Worm (Caenorhabditis elegans) whole organism, early embryonic: ENCODE results near the gene test-1.

ENCODE experiments used
- B0310.2 ChIP-seq: sonication (generic microtip); optimal IDR thresholded peaks from 2 replicates; lab custom pipeline; 2016; ENCODE audit warnings: mild to moderate bottlenecking, missing genetic modification characterization, missing compliant biosample characterization
- F13C5.2 ChIP-seq: sonication (generic microtip); optimal IDR thresholded peaks from 2 replicates; lab custom pipeline; 2017; ENCODE audit warnings: mild to moderate bottlenecking, missing genetic modification characterization, inconsistent platforms, missing compliant biosample characterization
- aly-1 ChIP-seq: sonication (generic microtip); optimal IDR thresholded peaks from 2 replicates; lab custom pipeline; 2016; ENCODE audit warnings: missing genetic modification characterization, missing compliant biosample characterization
- ama-1 ChIP-seq: fragments of 150-350 bp; optimal IDR thresholded peaks from 2 replicates; lab custom pipeline; 2014
- ceh-13 ChIP-seq: fragments of 200-800 bp; sonication (Bioruptor generic); optimal IDR thresholded peaks from 2 replicates; lab custom pipeline; 2018; ENCODE audit warnings: mild to moderate bottlenecking, missing genetic modification characterization, missing compliant biosample characterization
- ceh-36 ChIP-seq: sonication (generic microtip); optimal IDR thresholded peaks from 2 replicates; lab custom pipeline; 2016; ENCODE audit warnings: missing genetic modification characterization, inconsistent platforms, missing compliant biosample characterization
- ets-7 ChIP-seq: sonication (generic microtip); optimal IDR thresholded peaks from 2 replicates; lab custom pipeline; 2016; ENCODE audit warnings: missing genotype, missing genetic modification characterization, missing compliant biosample characterization
- flt-1 ChIP-seq: fragments of 200-800 bp; sonication (Bioruptor generic); IDR thresholded peaks from 2 replicates; pipeline ENCODE4 v1.3.6; 2022; ENCODE audit warnings: missing genetic modification characterization, missing compliant biosample characterization
- hmbx-1 ChIP-seq: sonication (generic microtip); optimal IDR thresholded peaks from 2 replicates; lab custom pipeline; 2016; ENCODE audit warnings: mild to moderate bottlenecking, missing genetic modification characterization, missing compliant biosample characterization
- hmg-4 ChIP-seq: fragments of 200-800 bp; sonication (Bioruptor generic); optimal IDR thresholded peaks from 2 replicates; lab custom pipeline; 2018; ENCODE audit warnings: mild to moderate bottlenecking, missing genetic modification characterization, missing compliant biosample characterization
- hnd-1 ChIP-seq: sonication (generic microtip); optimal IDR thresholded peaks from 2 replicates; lab custom pipeline; 2016; ENCODE audit warnings: missing genetic modification characterization, missing compliant biosample characterization
- pes-1 ChIP-seq: fragments of 200-800 bp; sonication (Bioruptor generic); IDR thresholded peaks from 2 replicates; pipeline ENCODE4 v1.3.6; 2022; ENCODE audit warnings: missing genetic modification reagents, missing genetic modification characterization, missing compliant biosample characterization
- scrt-1 ChIP-seq: fragments of 200-800 bp; sonication (Bioruptor generic); IDR thresholded peaks from 2 replicates; pipeline ENCODE4 v1.3.6; 2022; ENCODE audit warnings: missing genetic modification characterization, missing compliant biosample characterization
- sea-1 ChIP-seq: fragments of 200-800 bp; sonication (Bioruptor generic); conservative IDR thresholded peaks from 2 replicates; pipeline ENCODE4 v1.3.6; 2022; ENCODE audit warnings: missing genetic modification characterization, missing compliant biosample characterization
- tbx-11 ChIP-seq: fragments of 200-800 bp; sonication (Bioruptor generic); IDR thresholded peaks from 2 replicates; pipeline ENCODE4 v1.3.6; 2022; ENCODE audit warnings: missing genetic modification characterization, missing compliant biosample characterization
- tbx-37 ChIP-seq: fragments of 200-800 bp; sonication (Bioruptor generic); conservative IDR thresholded peaks from 2 replicates; pipeline ENCODE4 v1.3.6; 2022; ENCODE audit warnings: missing genetic modification reagents, missing genetic modification characterization, missing compliant biosample characterization
- tra-4 ChIP-seq: sonication (generic microtip); optimal IDR thresholded peaks from 2 replicates; lab custom pipeline; 2017; ENCODE audit warnings: missing genetic modification characterization, missing compliant biosample characterization

Gene test-1

ce11 chrIV:2175291-2175690 lies 38.5 kb downstream of the test-1 start, which contains the start of gene C54E4.1:
Gene C54E4.1 (plus strand): TSS chrIV:2175591.
- TF ChIP-seq ama-1 (lab: Kevin White, UChicago) (no peak), sea-1 (GFP tag; lab: Robert Waterston, UW) (no peak), aly-1 (tag; lab: Kevin White, UChicago) (no peak), B0310.2 (no peak), flt-1 (GFP tag; lab: Robert Waterston, UW) (no peak), pes-1 (GFP tag; lab: Robert Waterston, UW) (no peak), ceh-36 (tag; lab: Kevin White, UChicago) (no peak), F13C5.2 (tag; lab: Kevin White, UChicago) (no peak), hnd-1 (tag; lab: Kevin White, UChicago) (no peak)

- no peak for TF ChIP-seq ama-1 (lab: Kevin White, UChicago)
- no peak for TF ChIP-seq ceh-36 (tag; lab: Kevin White, UChicago)
- TF ChIP-seq F13C5.2 (tag; lab: Kevin White, UChicago): peak; percentile 64
- TF ChIP-seq aly-1 (tag; lab: Kevin White, UChicago): no peak
- TF ChIP-seq ets-7 (tag; lab: Kevin White, UChicago): no peak
- TF ChIP-seq tra-4 (tag; lab: Kevin White, UChicago): no peak
- TF ChIP-seq hmbx-1 (tag; lab: Kevin White, UChicago): no peak
- no peak for TF ChIP-seq pes-1 (GFP tag; lab: Robert Waterston, UW)
These were observed 40.8 kb downstream of the test-1 start, which contains the start of gene hrpu-2 for ce11 chrIV:2177545-2177944. Gene hrpu-2 (plus strand): TSS chrIV:2177896.

DNA sequence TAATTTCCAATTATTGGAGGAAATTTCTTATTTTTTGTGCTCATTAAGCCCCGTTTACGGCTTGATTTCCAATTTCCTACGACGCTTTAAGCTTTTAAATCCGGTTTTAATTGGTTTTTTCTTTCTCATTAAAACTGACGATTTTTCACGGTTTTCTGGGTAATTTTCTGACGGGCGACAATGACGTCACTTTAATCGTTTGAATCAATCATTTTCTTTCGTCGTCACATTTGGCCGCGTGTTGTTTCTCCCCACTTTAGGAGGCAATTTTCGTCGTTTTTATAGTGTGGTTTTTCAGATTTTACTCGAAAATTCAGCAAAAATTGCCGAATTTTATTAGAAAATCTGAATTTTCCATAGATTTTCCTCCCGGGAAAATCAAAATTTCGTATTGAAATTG lies 56.3 kb downstream of the test-1 start:
- no peak for TF ChIP-seq ets-7 (tag; lab: Kevin White, UChicago)
- TF ChIP-seq aly-1 (tag; lab: Kevin White, UChicago): no peak
- TF ChIP-seq tra-4 (tag; lab: Kevin White, UChicago): no peak
- TF ChIP-seq pes-1 (GFP tag; lab: Robert Waterston, UW): no peak
- no peak for TF ChIP-seq F13C5.2 (tag; lab: Kevin White, UChicago)
- no peak for TF ChIP-seq flt-1 (GFP tag; lab: Robert Waterston, UW)
- no peak for TF ChIP-seq ceh-13 (GFP tag; lab: Kevin White, UChicago)
- TF ChIP-seq ama-1 (lab: Kevin White, UChicago): no peak
- TF ChIP-seq hnd-1 (tag; lab: Kevin White, UChicago): no peak
- no peak for TF ChIP-seq scrt-1
- no peak for TF ChIP-seq B0310.2
- TF ChIP-seq sea-1 (GFP tag; lab: Robert Waterston, UW): no peak
- no peak for TF ChIP-seq hmg-4 (GFP tag; lab: Kevin White, UChicago)
- no peak for TF ChIP-seq tbx-37

DNA sequence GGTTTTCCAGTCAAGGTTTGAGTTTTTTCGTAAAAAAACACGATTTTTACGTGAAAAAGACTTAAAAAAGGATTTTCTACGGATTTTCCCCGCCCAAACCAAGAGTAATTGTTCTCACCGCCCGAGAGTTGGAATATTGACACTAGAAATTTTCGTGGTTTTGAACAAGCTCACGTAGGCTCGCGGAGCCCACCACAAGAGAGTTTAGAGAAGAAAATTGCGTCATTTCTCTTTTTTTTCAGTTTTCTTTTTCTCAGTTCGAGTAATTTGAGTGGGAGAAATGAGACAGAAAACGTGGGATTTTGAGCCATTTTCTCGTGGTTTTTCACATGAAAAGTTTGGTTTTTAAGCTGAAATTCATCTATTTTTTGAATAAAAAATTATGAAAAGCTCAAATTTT lies 56.8 kb downstream of the test-1 start:
- TF ChIP-seq tbx-37 (no peak), hnd-1 (tag; lab: Kevin White, UChicago) (no peak), tra-4 (tag; lab: Kevin White, UChicago) (no peak), scrt-1 (no peak), ets-7 (tag; lab: Kevin White, UChicago) (no peak), F13C5.2 (tag; lab: Kevin White, UChicago) (no peak), ama-1 (lab: Kevin White, UChicago) (no peak), ceh-36 (tag; lab: Kevin White, UChicago) (no peak), tbx-11 (no peak), pes-1 (GFP tag; lab: Robert Waterston, UW) (no peak), ceh-13 (GFP tag; lab: Kevin White, UChicago) (no peak), sea-1 (GFP tag; lab: Robert Waterston, UW) (no peak), flt-1 (GFP tag; lab: Robert Waterston, UW) (no peak), B0310.2 (no peak), hmg-4 (GFP tag; lab: Kevin White, UChicago) (no peak), aly-1 (tag; lab: Kevin White, UChicago) (no peak), hmbx-1 (tag; lab: Kevin White, UChicago) (no peak)

ce11 chrIV:2195598-2195997 lies 58.8 kb downstream of the test-1 start:
- TF ChIP-seq tbx-37: no peak
- no peak for TF ChIP-seq ceh-13 (GFP tag; lab: Kevin White, UChicago)
- TF ChIP-seq ama-1 (lab: Kevin White, UChicago): no peak
- no peak for TF ChIP-seq tra-4 (tag; lab: Kevin White, UChicago)
- no peak for TF ChIP-seq hnd-1 (tag; lab: Kevin White, UChicago)
- no peak for TF ChIP-seq pes-1 (GFP tag; lab: Robert Waterston, UW)
- TF ChIP-seq hmg-4 (GFP tag; lab: Kevin White, UChicago): no peak
- no peak for TF ChIP-seq tbx-11
- TF ChIP-seq sea-1 (GFP tag; lab: Robert Waterston, UW): no peak
- TF ChIP-seq ceh-36 (tag; lab: Kevin White, UChicago): no peak
- no peak for TF ChIP-seq flt-1 (GFP tag; lab: Robert Waterston, UW)
- no peak for TF ChIP-seq hmbx-1 (tag; lab: Kevin White, UChicago)
- TF ChIP-seq aly-1 (tag; lab: Kevin White, UChicago): no peak
- TF ChIP-seq F13C5.2 (tag; lab: Kevin White, UChicago): no peak
- no peak for TF ChIP-seq scrt-1
- TF ChIP-seq B0310.2: no peak
- no peak for TF ChIP-seq ets-7 (tag; lab: Kevin White, UChicago)
